Fruit fly (Drosophila melanogaster): Measurements from ENCODE around the gene Lsp1alpha.

The Lsp1alpha gene

DNA sequence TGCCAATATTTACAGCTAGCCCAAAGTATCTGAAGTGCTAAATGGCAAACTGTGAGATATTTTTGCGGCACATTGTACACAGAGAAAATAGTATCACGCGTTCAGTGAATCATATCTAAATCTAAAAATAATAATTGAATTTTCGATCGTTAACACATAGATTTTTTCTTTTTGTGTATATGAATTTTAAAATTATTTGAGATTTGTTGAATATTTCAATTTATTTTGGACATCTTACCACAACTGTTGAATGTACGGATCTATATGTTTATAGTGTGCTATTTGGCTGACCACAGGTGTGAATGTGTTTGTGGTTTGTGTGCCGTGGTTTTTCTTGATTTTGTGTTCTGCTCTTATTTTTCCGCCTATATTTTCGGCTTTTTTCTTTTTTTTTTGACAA lies 20.3 kb upstream of the Lsp1alpha start:
- TF ChIP-seq tj (GFP tag; optimal IDR thresholded peaks at IDR 0.05) (peak; percentile 14), Mnt (GFP tag; optimal IDR thresholded peaks at IDR 0.05) (no peak), CG5204 (GFP tag; optimal IDR thresholded peaks at IDR 0.05) (peak; percentile 13), Clk (GFP tag; optimal IDR thresholded peaks at IDR 0.05) (no peak), CG7101 (tag; optimal IDR thresholded peaks at IDR 0.05) (peak; percentile 42), CG33017 (tag; optimal IDR thresholded peaks at IDR 0.05) (peak; percentile 29)

DNA sequence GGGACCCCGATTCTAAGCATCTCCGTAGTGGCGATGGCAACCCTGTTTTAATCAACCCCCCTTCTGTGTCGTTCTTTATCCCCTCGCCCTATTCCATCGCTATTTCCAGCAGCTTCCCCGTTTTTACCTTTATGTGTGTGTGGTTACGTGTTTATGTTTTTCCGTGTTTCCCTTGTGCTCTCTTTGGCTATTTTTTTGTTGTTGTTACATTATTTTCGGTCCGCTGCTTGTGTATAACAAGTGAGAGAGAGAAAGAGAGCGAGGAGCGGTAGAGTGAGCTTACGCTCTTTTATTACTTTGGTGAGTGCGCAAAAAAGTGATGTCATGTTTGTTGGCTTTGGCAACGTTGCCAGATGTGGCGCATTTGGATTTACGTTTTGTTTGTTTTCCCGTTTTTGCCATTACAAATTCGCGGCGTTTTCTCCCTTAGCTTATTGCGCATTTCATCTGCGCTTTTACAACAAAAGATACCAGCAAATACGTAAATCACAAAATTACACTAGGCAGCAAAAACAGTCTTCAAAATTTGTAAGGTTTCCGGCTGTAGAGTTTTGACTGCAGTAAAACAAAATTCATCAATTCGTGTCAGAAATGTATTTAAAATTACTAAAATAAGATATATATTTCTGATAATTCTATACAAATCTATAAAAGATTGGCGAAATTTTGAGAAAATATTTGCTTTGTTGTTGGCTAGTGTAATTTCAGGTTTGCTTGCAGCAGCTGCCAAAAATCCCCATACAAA lies 19.7 kb upstream of the Lsp1alpha start:
- TF ChIP-seq CG11617 (GFP tag; optimal IDR thresholded peaks at IDR 0.05) = peak; percentile 53
- TF ChIP-seq CG33017 (tag; optimal IDR thresholded peaks at IDR 0.05) = no peak
- TF ChIP-seq pad (GFP tag; optimal IDR thresholded peaks at IDR 0.05) = peak; percentile 91
- TF ChIP-seq ovo (GFP tag; optimal IDR thresholded peaks at IDR 0.05) = peak; percentile 72
- peak; percentile 29 for TF ChIP-seq bab1 (GFP tag; optimal IDR thresholded peaks at IDR 0.05)
- no peak for TF ChIP-seq tj (GFP tag; optimal IDR thresholded peaks at IDR 0.05)
- TF ChIP-seq CG12768 (GFP tag; optimal IDR thresholded peaks at IDR 0.05) = peak; percentile 19
- peak; percentile 13 for TF ChIP-seq toe (GFP tag; optimal IDR thresholded peaks at IDR 0.05)
- TF ChIP-seq Crg-1 (GFP tag; optimal IDR thresholded peaks at IDR 0.05) = no peak
- TF ChIP-seq cnc (optimal IDR thresholded peaks at IDR 0.05) = no peak
- peak; percentile 4 for TF ChIP-seq cic (GFP tag; optimal IDR thresholded peaks at IDR 0.05)
- TF ChIP-seq CG7045 (GFP tag; optimal IDR thresholded peaks at IDR 0.05) = peak; percentile 39
- TF ChIP-seq CG7101 (tag; optimal IDR thresholded peaks at IDR 0.05) = peak; percentile 60
- peak; percentile 90 for TF ChIP-seq CG14711 (tag; optimal IDR thresholded peaks at IDR 0.05)
- TF ChIP-seq CG1620 (GFP tag; optimal IDR thresholded peaks at IDR 0.05) = peak; percentile 6
- no peak for TF ChIP-seq CG5204 (GFP tag; optimal IDR thresholded peaks at IDR 0.05)

- TF ChIP-seq Crg-1 (GFP tag; optimal IDR thresholded peaks at IDR 0.05) (no peak), CG14711 (tag; optimal IDR thresholded peaks at IDR 0.05) (peak; percentile 65)
Measured at dm6 chrX:12471408-12471807, 18.7 kb upstream of the Lsp1alpha start.

- TF ChIP-seq toe (GFP tag; optimal IDR thresholded peaks at IDR 0.05) = peak; percentile 79
- TF ChIP-seq CG1620 (GFP tag; optimal IDR thresholded peaks at IDR 0.05) = peak; percentile 90
- no peak for TF ChIP-seq cnc (optimal IDR thresholded peaks at IDR 0.05)
- TF ChIP-seq CG7045 (GFP tag; optimal IDR thresholded peaks at IDR 0.05) = peak; percentile 93
- TF ChIP-seq pad (GFP tag; optimal IDR thresholded peaks at IDR 0.05) = peak; percentile 88
- TF ChIP-seq cic (GFP tag; optimal IDR thresholded peaks at IDR 0.05) = peak; percentile 78
- peak; percentile 97 for TF ChIP-seq CG11617 (GFP tag; optimal IDR thresholded peaks at IDR 0.05)
- TF ChIP-seq ovo (GFP tag; optimal IDR thresholded peaks at IDR 0.05) = peak; percentile 85
- peak; percentile 82 for TF ChIP-seq Crg-1 (GFP tag; optimal IDR thresholded peaks at IDR 0.05)
- TF ChIP-seq Mnt (GFP tag; optimal IDR thresholded peaks at IDR 0.05) = peak; percentile 86
- TF ChIP-seq Hr96 (GFP tag; optimal IDR thresholded peaks at IDR 0.05) = peak; percentile 78
- peak; percentile 98 for TF ChIP-seq bab1 (GFP tag; optimal IDR thresholded peaks at IDR 0.05)
- TF ChIP-seq CG7101 (tag; optimal IDR thresholded peaks at IDR 0.05) = peak; percentile 98
- peak; percentile 87 for TF ChIP-seq Clk (GFP tag; optimal IDR thresholded peaks at IDR 0.05)
- TF ChIP-seq kay (GFP tag; ENCODE audit: borderline replicate concordance) = peak; percentile 65
- peak; percentile 87 for TF ChIP-seq tj (GFP tag; optimal IDR thresholded peaks at IDR 0.05)
- peak; percentile 92 for TF ChIP-seq CG12768 (GFP tag; optimal IDR thresholded peaks at IDR 0.05)
- peak; percentile 95 for TF ChIP-seq CG14711 (tag; optimal IDR thresholded peaks at IDR 0.05)
- peak; percentile 96 for TF ChIP-seq CG33017 (tag; optimal IDR thresholded peaks at IDR 0.05)
- peak; percentile 85 for TF ChIP-seq CG5204 (GFP tag; optimal IDR thresholded peaks at IDR 0.05)
Measured at dm6 chrX:12472244-12472736, 17.8 kb upstream of the Lsp1alpha start.

dm6 chrX:12473953-12474468 lies 16.1 kb upstream of the Lsp1alpha start:
- TF ChIP-seq CG7045 (GFP tag; optimal IDR thresholded peaks at IDR 0.05) (peak; percentile 12), tj (GFP tag; optimal IDR thresholded peaks at IDR 0.05) (peak; percentile 17), cic (GFP tag; optimal IDR thresholded peaks at IDR 0.05) (peak; percentile 10), CG7101 (tag; optimal IDR thresholded peaks at IDR 0.05) (peak; percentile 60), CG33017 (tag; optimal IDR thresholded peaks at IDR 0.05) (peak; percentile 16), Mnt (GFP tag; optimal IDR thresholded peaks at IDR 0.05) (peak; percentile 34), ovo (GFP tag; optimal IDR thresholded peaks at IDR 0.05) (peak; percentile 4), CG14711 (tag; optimal IDR thresholded peaks at IDR 0.05) (peak; percentile 49), Clk (GFP tag; optimal IDR thresholded peaks at IDR 0.05) (no peak), bab1 (GFP tag; optimal IDR thresholded peaks at IDR 0.05) (no peak), CG11617 (GFP tag; optimal IDR thresholded peaks at IDR 0.05) (peak; percentile 33), toe (GFP tag; optimal IDR thresholded peaks at IDR 0.05) (no peak)

DNA sequence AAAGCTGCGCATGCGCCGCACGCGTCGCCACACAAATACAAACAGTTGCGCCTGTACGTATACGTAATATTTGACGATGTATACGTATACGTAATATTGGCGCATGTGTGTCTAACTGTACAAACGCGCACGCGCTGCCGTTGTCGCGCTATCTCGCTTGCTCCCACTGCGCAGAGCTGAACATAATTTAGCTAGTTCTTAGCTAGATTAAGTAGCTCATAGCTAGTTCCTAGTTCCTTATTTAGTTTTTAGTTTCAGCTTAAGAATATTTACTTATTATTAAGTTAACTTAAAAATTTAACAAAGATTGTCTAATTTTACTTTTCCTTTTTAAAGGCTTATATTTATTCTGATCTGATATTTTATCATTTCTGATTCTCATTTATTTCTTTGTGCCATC lies 9.8 kb upstream of the Lsp1alpha start:
- TF ChIP-seq CG7101 (tag; optimal IDR thresholded peaks at IDR 0.05) (no peak), ovo (GFP tag; optimal IDR thresholded peaks at IDR 0.05) (no peak), Crg-1 (GFP tag; optimal IDR thresholded peaks at IDR 0.05) (no peak)

Data from whole organism, adult.